Fruit fly (Drosophila melanogaster): ENCODE data around the gene CG13692.
A peak's percentile ranks its signal among the peaks of the same experiment; 100 is the strongest.

The CG13692 gene

dm6 chr2L:378815-379440 is 42.6 kb upstream of the CG13692 start:
- TF ChIP-seq Nf-YC (tag; optimal IDR thresholded peaks at IDR 0.05): no peak
- peak; percentile 7 for TF ChIP-seq CG7987 (GFP tag; optimal IDR thresholded peaks at IDR 0.05)
- peak; percentile 34 for TF ChIP-seq cwo (GFP tag; optimal IDR thresholded peaks at IDR 0.05)
- peak; percentile 94 for TF ChIP-seq grn (GFP tag; optimal IDR thresholded peaks at IDR 0.05)
- TF ChIP-seq mirr (GFP tag; optimal IDR thresholded peaks at IDR 0.05): peak; percentile 61
- TF ChIP-seq crol (GFP tag; IDR thresholded peaks at IDR 0.05): no peak
- peak; percentile 90 for TF ChIP-seq exex (tag; optimal IDR thresholded peaks at IDR 0.05)
- TF ChIP-seq MESR4 (GFP tag; optimal IDR thresholded peaks at IDR 0.05): no peak
- TF ChIP-seq sug (tag; optimal IDR thresholded peaks at IDR 0.05): peak; percentile 23

- TF ChIP-seq sens (GFP tag) (peak; percentile 78), CG1603 (tag; optimal IDR thresholded peaks at IDR 0.05) (peak; percentile 4), CG2129 (GFP tag; IDR thresholded peaks at IDR 0.05; ENCODE audit: partially characterized antibody) (no peak), lmd (GFP tag; IDR thresholded peaks at IDR 0.05) (0 out of 2 replicates have a peak, but pooled peaks have one; percentile 20), mirr (GFP tag; optimal IDR thresholded peaks at IDR 0.05) (no peak), CG14667 (GFP tag; IDR thresholded peaks at IDR 0.05) (peak; percentile 27; the same call in 1 of the 2 replicates), sqz (GFP tag; optimal IDR thresholded peaks at IDR 0.05) (no peak), ewg (GFP tag; optimal IDR thresholded peaks at IDR 0.05) (no peak), Ssrp (tag; optimal IDR thresholded peaks at IDR 0.05) (peak; percentile 3), CG13624 (GFP tag; optimal IDR thresholded peaks at IDR 0.05) (no peak), CG6854 (GFP tag; optimal IDR thresholded peaks at IDR 0.05) (no peak), ac (GFP tag; optimal IDR thresholded peaks at IDR 0.05) (no peak), CG14710 (tag; optimal IDR thresholded peaks at IDR 0.05) (peak; percentile 25), gem (tag; optimal IDR thresholded peaks at IDR 0.05) (peak; percentile 45), bab2 (GFP tag; optimal IDR thresholded peaks at IDR 0.05) (no peak), Hr51 (GFP tag; optimal IDR thresholded peaks at IDR 0.05) (no peak), Dp (GFP tag; optimal IDR thresholded peaks at IDR 0.05) (no peak), Drgx (GFP tag; IDR thresholded peaks at IDR 0.05) (peak; percentile 18; the same call in 1 of the 2 replicates), CG11695 (GFP tag; IDR thresholded peaks at IDR 0.05) (no peak), CG33213 (GFP tag; optimal IDR thresholded peaks at IDR 0.05) (no peak), jumu (GFP tag; optimal IDR thresholded peaks at IDR 0.05) (no peak), Trl (optimal IDR thresholded peaks at IDR 0.05) (no peak), Trl (GFP tag; optimal IDR thresholded peaks at IDR 0.05) (no peak), Fer1 (GFP tag; optimal IDR thresholded peaks at IDR 0.05) (no peak), HmgZ (tag; optimal IDR thresholded peaks at IDR 0.05) (no peak), NFAT (GFP tag; IDR thresholded peaks at IDR 0.05) (no peak), Spps (tag; optimal IDR thresholded peaks at IDR 0.05) (no peak), PHDP (tag; optimal IDR thresholded peaks at IDR 0.05) (no peak), corto (GFP tag; optimal IDR thresholded peaks at IDR 0.05) (peak; percentile 9), unpg (GFP tag; optimal IDR thresholded peaks at IDR 0.05) (peak; percentile 10), ro (GFP tag; IDR thresholded peaks at IDR 0.05) (no peak), ara (GFP tag; IDR thresholded peaks at IDR 0.05) (peak; percentile 53; the same call in 1 of the 2 replicates), Oli (tag; optimal IDR thresholded peaks at IDR 0.05) (peak; percentile 5), eve (GFP tag; optimal IDR thresholded peaks at IDR 0.05) (no peak), Sox102F (GFP tag; optimal IDR thresholded peaks at IDR 0.05) (peak; percentile 25), lbe (GFP tag; optimal IDR thresholded peaks at IDR 0.05) (peak; percentile 40), gcm (GFP tag; optimal IDR thresholded peaks at IDR 0.05) (no peak), wek (GFP tag; optimal IDR thresholded peaks at IDR 0.05) (no peak), sna (GFP tag; IDR thresholded peaks at IDR 0.05; ENCODE audit: partially characterized antibody) (no peak), chif (GFP tag; optimal IDR thresholded peaks at IDR 0.05) (peak in 1 of 2 experiments; percentile 6)
These were observed 38.8 kb upstream of the CG13692 start for dm6 chr2L:382807-383206.

All from whole organism, embryonic.